Worm (Caenorhabditis elegans): ENCODE measurements around the gene pqn-29.

DNA sequence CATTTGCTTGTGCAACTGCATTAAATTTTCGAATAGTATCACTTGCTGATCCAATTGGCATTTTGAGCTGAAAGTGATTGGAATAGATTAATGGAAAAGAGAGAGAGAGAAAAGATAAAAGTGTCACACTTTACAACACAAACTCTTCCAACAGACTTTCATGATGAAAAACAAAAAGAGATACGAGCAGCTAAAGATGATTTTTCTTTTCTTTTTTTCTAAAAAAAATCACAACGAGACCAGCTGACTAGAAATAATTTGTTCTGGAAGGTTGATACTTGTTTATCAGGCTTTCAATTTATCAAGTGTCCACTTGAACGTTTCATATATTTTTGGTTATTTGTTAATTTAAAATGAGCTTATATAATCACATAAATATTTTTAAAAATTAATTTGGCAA is 41.0 kb upstream of the pqn-29 start:
- TF ChIP-seq ceh-13 (GFP tag; optimal IDR thresholded peaks at IDR 0.05): no peak
- no peak for TF ChIP-seq scrt-1 (GFP tag; IDR thresholded peaks at IDR 0.05)
- no peak for TF ChIP-seq ets-7 (tag; optimal IDR thresholded peaks at IDR 0.05)
- TF ChIP-seq B0310.2 (tag; optimal IDR thresholded peaks at IDR 0.05): no peak
- no peak for TF ChIP-seq pes-1 (GFP tag; IDR thresholded peaks at IDR 0.05)
- TF ChIP-seq ceh-36 (tag; optimal IDR thresholded peaks at IDR 0.05): no peak
- TF ChIP-seq F13C5.2 (tag; optimal IDR thresholded peaks at IDR 0.05): no peak
- no peak for TF ChIP-seq ama-1 (optimal IDR thresholded peaks at IDR 0.05)
- TF ChIP-seq tbx-37 (GFP tag; conservative IDR thresholded peaks at IDR 0.05): no peak
- TF ChIP-seq tra-4 (tag; optimal IDR thresholded peaks at IDR 0.05): no peak
- TF ChIP-seq hmbx-1 (tag; optimal IDR thresholded peaks at IDR 0.05): no peak
- TF ChIP-seq flt-1 (GFP tag; IDR thresholded peaks at IDR 0.05): no peak
- TF ChIP-seq hnd-1 (tag; optimal IDR thresholded peaks at IDR 0.05): no peak
- no peak for TF ChIP-seq aly-1 (tag; optimal IDR thresholded peaks at IDR 0.05)

All from whole organism, early embryonic.